Fruit fly (Drosophila melanogaster) whole organism, prepupa: ENCODE results near the gene CG9951.

Experiments used
- Blimp-1 ChIP-seq: fragments of 200-800 bp; sonication (Bioruptor generic); optimal IDR thresholded peaks from 3 replicates; lab custom pipeline; 2017; ENCODE audit warnings: missing biosample characterization, missing genetic modification characterization, mild to moderate bottlenecking, moderate library complexity, missing genetic modification reagents
- CG11294 ChIP-seq: fragments of 200-800 bp; sonication (Bioruptor generic); IDR thresholded peaks from 2 replicates; pipeline ENCODE4 v1.3.6; 2022; ENCODE audit warnings: missing biosample characterization, missing genetic modification characterization
- CG15336 ChIP-seq: fragments of 200-800 bp; sonication (Bioruptor generic); IDR thresholded peaks from 2 replicates; pipeline ENCODE4 v1.3.6; 2022; ENCODE audit warnings: missing biosample characterization, missing genetic modification characterization
- CG1621 ChIP-seq: fragments of 200-800 bp; sonication (Bioruptor generic); optimal IDR thresholded peaks from 3 replicates; lab custom pipeline; 2018; ENCODE audit warnings: missing biosample characterization, mild to moderate bottlenecking, missing genetic modification characterization
- CG3032 ChIP-seq: fragments of 200-800 bp; optimal IDR thresholded peaks from 2 replicates; lab custom pipeline; 2019; ENCODE audit warnings: missing biosample characterization, mild to moderate bottlenecking, missing genetic modification characterization, moderate library complexity
- CG32006 ChIP-seq: fragments of 200-800 bp; sonication (Bioruptor generic); optimal IDR thresholded peaks from 3 replicates; lab custom pipeline; 2017; ENCODE audit warnings: missing biosample characterization, mild to moderate bottlenecking, missing genetic modification characterization
- CG3919 ChIP-seq: fragments of 200-800 bp; sonication (Bioruptor generic); optimal IDR thresholded peaks from 3 replicates; lab custom pipeline; 2016; ENCODE audit warnings: missing biosample characterization, missing genetic modification characterization
- CG4318 ChIP-seq: fragments of 200-800 bp; sonication (Bioruptor generic); optimal IDR thresholded peaks from 3 replicates; lab custom pipeline; 2017; ENCODE audit warnings: missing biosample characterization, mild to moderate bottlenecking, missing genetic modification characterization
- CG6163 ChIP-seq: fragments of 200-800 bp; sonication (Bioruptor generic); IDR thresholded peaks from 3 replicates; pipeline ENCODE4 v1.3.6; 2022; ENCODE audit warnings: missing biosample characterization, missing genetic modification characterization
- CG6808 ChIP-seq: fragments of 200-800 bp; sonication (Bioruptor generic); optimal IDR thresholded peaks from 3 replicates; lab custom pipeline; 2017; ENCODE audit warnings: missing biosample characterization, missing genetic modification characterization, mild to moderate bottlenecking, moderate library complexity, missing genetic modification reagents
- CG6854 ChIP-seq: fragments of 200-800 bp; sonication (Bioruptor generic); optimal IDR thresholded peaks from 2 replicates; lab custom pipeline; 2017; ENCODE audit warnings: missing biosample characterization, mild to moderate bottlenecking, missing genetic modification characterization
- CG8119 ChIP-seq: fragments of 200-800 bp; sonication (Bioruptor generic); IDR thresholded peaks from 3 replicates; pipeline ENCODE4 v1.3.6; 2022; ENCODE audit warnings: missing biosample characterization, missing genetic modification characterization
- CG8319 ChIP-seq: fragments of 200-800 bp; sonication (Bioruptor generic); optimal IDR thresholded peaks from 3 replicates; lab custom pipeline; 2016; ENCODE audit warnings: missing biosample characterization, missing genetic modification characterization
- Eip75B ChIP-seq: fragments of 200-800 bp; sonication (Bioruptor generic); optimal IDR thresholded peaks from 3 replicates; lab custom pipeline; 2016; ENCODE audit warnings: missing biosample characterization, missing genetic modification characterization
- Eip78C ChIP-seq: fragments of 200-800 bp; sonication (Bioruptor generic); peaks from one replicate; lab custom pipeline; 2016; ENCODE audit warnings: missing biosample characterization, missing genetic modification characterization
- Eip93F ChIP-seq: fragments of 200-800 bp; sonication (Bioruptor generic); optimal IDR thresholded peaks from 2 replicates; lab custom pipeline; 2016; ENCODE audit warnings: missing biosample characterization, mild to moderate bottlenecking, missing genetic modification characterization
- Ets21C ChIP-seq: fragments of 200-800 bp; sonication (Bioruptor generic); optimal IDR thresholded peaks from 3 replicates; lab custom pipeline; 2016; ENCODE audit warnings: missing biosample characterization, missing genetic modification characterization
- Ets96B ChIP-seq: fragments of 200-800 bp; optimal IDR thresholded peaks from 2 replicates; lab custom pipeline; 2019; ENCODE audit warnings: missing biosample characterization, mild to moderate bottlenecking, missing genetic modification characterization, moderate library complexity
- Gug ChIP-seq: fragments of 200-800 bp; sonication (Bioruptor generic); IDR thresholded peaks from 2 replicates; pipeline ENCODE4 v1.3.6; 2022; ENCODE audit warnings: missing biosample characterization, missing genetic modification characterization
- Hr39 ChIP-seq: fragments of 200-800 bp; sonication (Bioruptor generic); optimal IDR thresholded peaks from 2 replicates; lab custom pipeline; 2016; ENCODE audit warnings: missing biosample characterization, missing genetic modification characterization
- Hr4 ChIP-seq: fragments of 200-800 bp; sonication (Bioruptor generic); optimal IDR thresholded peaks from 3 replicates; lab custom pipeline; 2016; ENCODE audit warnings: missing biosample characterization, missing genetic modification characterization
- Lpt ChIP-seq: fragments of 200-800 bp; sonication (Bioruptor generic); optimal IDR thresholded peaks from 3 replicates; lab custom pipeline; 2016; ENCODE audit warnings: missing biosample characterization, missing genetic modification characterization
- OdsH ChIP-seq: fragments of 200-800 bp; sonication (Bioruptor generic); optimal IDR thresholded peaks from 3 replicates; lab custom pipeline; 2016; ENCODE audit warnings: missing biosample characterization, missing genetic modification characterization
- Sox102F ChIP-seq: fragments of 200-800 bp; sonication (Bioruptor generic); optimal IDR thresholded peaks from 2 replicates; lab custom pipeline; 2016; ENCODE audit warnings: missing biosample characterization, mild to moderate bottlenecking, missing genetic modification characterization
- Sox14 ChIP-seq: fragments of 200-800 bp; sonication (Bioruptor generic); optimal IDR thresholded peaks from 3 replicates; lab custom pipeline; 2016; ENCODE audit warnings: missing biosample characterization, missing genetic modification characterization
- achi ChIP-seq: fragments of 200-800 bp; sonication (Bioruptor generic); optimal IDR thresholded peaks from 3 replicates; lab custom pipeline; 2016; ENCODE audit warnings: missing biosample characterization, missing genetic modification characterization
- acj6 ChIP-seq: fragments of 200-800 bp; sonication (Bioruptor generic); optimal IDR thresholded peaks from 3 replicates; lab custom pipeline; 2016; ENCODE audit warnings: missing biosample characterization, missing genetic modification characterization
- dac ChIP-seq: fragments of 200-800 bp; sonication (Bioruptor generic); optimal IDR thresholded peaks from 2 replicates; lab custom pipeline; 2017; ENCODE audit warnings: missing biosample characterization, mild to moderate bottlenecking, missing genetic modification characterization
- dsx ChIP-seq: fragments of 200-800 bp; optimal IDR thresholded peaks from 3 replicates; lab custom pipeline; 2019; ENCODE audit warnings: missing biosample characterization, mild to moderate bottlenecking, missing genetic modification characterization, moderate library complexity; ENCODE audit not compliant: poor library complexity, severe bottlenecking
- eg ChIP-seq: fragments of 200-800 bp; sonication (Bioruptor generic); IDR thresholded peaks from 3 replicates; pipeline ENCODE4 v1.3.6; 2022; ENCODE audit warnings: missing biosample characterization, missing genetic modification characterization
- fd59A ChIP-seq: fragments of 200-800 bp; sonication (Bioruptor generic); optimal IDR thresholded peaks from 2 replicates; lab custom pipeline; 2017; ENCODE audit warnings: missing biosample characterization, mild to moderate bottlenecking, missing genetic modification characterization, missing genetic modification reagents
- fd85E ChIP-seq: fragments of 200-800 bp; sonication (Bioruptor generic); optimal IDR thresholded peaks from 3 replicates; lab custom pipeline; 2016; ENCODE audit warnings: missing biosample characterization, missing genetic modification characterization
- fkh ChIP-seq: fragments of 200-800 bp; sonication (Bioruptor generic); optimal IDR thresholded peaks from 3 replicates; lab custom pipeline; 2017; ENCODE audit warnings: missing biosample characterization, mild to moderate bottlenecking, missing genetic modification characterization, moderate library complexity
- lz ChIP-seq: fragments of 200-800 bp; sonication (Bioruptor generic); optimal IDR thresholded peaks from 3 replicates; lab custom pipeline; 2016; ENCODE audit warnings: missing biosample characterization, missing genetic modification characterization
- net ChIP-seq: fragments of 200-800 bp; sonication (Bioruptor generic); optimal IDR thresholded peaks from 3 replicates; lab custom pipeline; 2016; ENCODE audit warnings: missing biosample characterization, missing genetic modification characterization
- salr ChIP-seq, 2 experiments: fragments of 200-800 bp; sonication (Bioruptor generic); optimal IDR thresholded peaks; 3 replicates each; lab custom pipeline; 2016 to 2018; ENCODE audit warnings: missing biosample characterization in 2 of 2, missing genetic modification characterization in 2 of 2, mild to moderate bottlenecking in 1 of 2
- spab ChIP-seq: fragments of 200-800 bp; sonication (Bioruptor generic); optimal IDR thresholded peaks from 2 replicates; lab custom pipeline; 2017; ENCODE audit warnings: missing biosample characterization, mild to moderate bottlenecking, missing genetic modification characterization, missing genetic modification reagents
- ss ChIP-seq, 2 experiments: fragments of 200-800 bp; sonication (Bioruptor generic); optimal IDR thresholded peaks; 2 replicates in 1 of 2; 3 replicates in 1 of 2; lab custom pipeline; 2017 to 2018; ENCODE audit warnings: mild to moderate bottlenecking in 2 of 2, missing biosample characterization in 2 of 2, missing genetic modification characterization in 2 of 2, moderate library complexity in 1 of 2
- svp ChIP-seq: fragments of 200-800 bp; sonication (Bioruptor generic); peaks from one replicate; lab custom pipeline; 2016; ENCODE audit warnings: missing biosample characterization, missing genetic modification characterization

Gene CG9951

DNA sequence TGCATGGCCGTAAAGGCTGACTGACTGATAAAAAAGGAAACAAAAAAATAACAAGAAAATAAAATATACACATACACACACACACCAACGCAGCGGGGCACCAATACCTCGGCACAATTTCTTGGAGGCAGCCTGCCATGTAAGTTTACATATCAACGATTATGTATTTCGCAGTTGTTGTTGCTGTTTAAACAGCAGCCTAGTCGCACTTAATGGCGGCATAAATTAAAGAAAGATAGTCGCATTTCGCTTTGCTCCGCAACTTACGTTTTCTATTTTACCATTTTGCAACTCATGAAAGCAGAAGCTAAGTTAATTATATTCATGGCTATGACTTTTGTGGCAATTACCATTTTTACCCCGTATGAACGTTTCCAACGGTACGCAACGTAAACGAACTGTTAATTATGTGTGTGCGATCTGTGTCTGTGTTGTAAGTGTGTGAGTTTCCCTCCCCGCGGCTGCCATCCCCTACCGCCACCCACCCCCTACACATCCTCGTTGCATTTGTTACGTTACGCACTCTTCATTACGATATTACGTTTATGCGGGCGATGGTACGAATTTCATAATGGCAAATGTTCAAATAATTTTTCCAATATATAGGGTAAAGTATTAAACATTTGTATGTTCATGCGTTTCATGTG, 8.5 kb upstream of the CG9951 start:
- no peak for TF ChIP-seq CG32006 (GFP tag; lab: Kevin White, UChicago)
- TF ChIP-seq ss (GFP tag; optimal IDR thresholded peaks at IDR 0.05; lab: Kevin White, UChicago), result peak; percentile 69 to 80
- 0 out of 3 replicates have a peak, but pooled peaks have one; percentile 39 for TF ChIP-seq CG6163 (GFP tag; lab: Robert Waterston, UW)
- no peak for TF ChIP-seq acj6
- TF ChIP-seq CG8119 (GFP tag; lab: Robert Waterston, UW), result peak; percentile 26; the same call in 1 of the 3 replicates
- TF ChIP-seq Ets21C (GFP tag; lab: Kevin White, UChicago), result no peak
- TF ChIP-seq net (GFP tag; lab: Kevin White, UChicago), result no peak
- TF ChIP-seq Eip75B (GFP tag; lab: Kevin White, UChicago), result no peak
- TF ChIP-seq salr (GFP tag; optimal IDR thresholded peaks at IDR 0.05; lab: Kevin White, UChicago), result peak in 1 of 2 experiments; percentile 4
- no peak for TF ChIP-seq Sox102F (GFP tag; lab: Kevin White, UChicago)
- peak; percentile 72 for TF ChIP-seq CG6808 (GFP tag; lab: Kevin White, UChicago)
- TF ChIP-seq OdsH (GFP tag; lab: Kevin White, UChicago), result no peak
- peak; percentile 49 for TF ChIP-seq spab (GFP tag; lab: Kevin White, UChicago)
- TF ChIP-seq fd85E (GFP tag; lab: Kevin White, UChicago), result no peak
- TF ChIP-seq lz (GFP tag; lab: Kevin White, UChicago), result no peak
- TF ChIP-seq achi (GFP tag; lab: Kevin White, UChicago), result no peak
- TF ChIP-seq Hr4, result no peak
- no peak for TF ChIP-seq fd59A (GFP tag; lab: Kevin White, UChicago)
- TF ChIP-seq Ets96B, result peak; percentile 47
- peak; percentile 73 for TF ChIP-seq Eip78C (GFP tag; lab: Kevin White, UChicago)
- no peak for TF ChIP-seq dac (GFP tag; lab: Kevin White, UChicago)
- no peak for TF ChIP-seq Gug
- TF ChIP-seq CG1621 (tag; lab: Kevin White, UChicago), result peak; percentile 0
- TF ChIP-seq svp, result no peak
- no peak for TF ChIP-seq CG3919
- no peak for TF ChIP-seq fkh (GFP tag; lab: Kevin White, UChicago)
- TF ChIP-seq Sox14 (GFP tag; lab: Kevin White, UChicago), result peak; percentile 27
- no peak for TF ChIP-seq Lpt (GFP tag; lab: Kevin White, UChicago)
- TF ChIP-seq CG15336 (GFP tag; lab: Robert Waterston, UW), result no peak
- peak; percentile 44 for TF ChIP-seq CG3032
- no peak for TF ChIP-seq CG11294 (GFP tag; lab: Robert Waterston, UW)
- TF ChIP-seq Hr39 (GFP tag; lab: Kevin White, UChicago), result no peak
- TF ChIP-seq eg (GFP tag; lab: Robert Waterston, UW), result no peak

dm6 chr3L:16855287-16855686, 7.7 kb upstream of the CG9951 start:
- no peak for TF ChIP-seq CG4318
- TF ChIP-seq lz (GFP tag; lab: Kevin White, UChicago), result no peak
- no peak for TF ChIP-seq CG3032
- TF ChIP-seq Lpt (GFP tag; lab: Kevin White, UChicago), result no peak
- no peak for TF ChIP-seq dac (GFP tag; lab: Kevin White, UChicago)
- TF ChIP-seq Blimp-1, result no peak
- no peak for TF ChIP-seq Eip93F (GFP tag; lab: Kevin White, UChicago)
- no peak for TF ChIP-seq Sox102F (GFP tag; lab: Kevin White, UChicago)
- no peak for TF ChIP-seq fkh (GFP tag; lab: Kevin White, UChicago)
- no peak for TF ChIP-seq eg (GFP tag; lab: Robert Waterston, UW)
- no peak for TF ChIP-seq CG6854 (GFP tag; lab: Kevin White, UChicago)
- no peak for TF ChIP-seq CG6808 (GFP tag; lab: Kevin White, UChicago)
- TF ChIP-seq Eip75B (GFP tag; lab: Kevin White, UChicago), result no peak
- TF ChIP-seq CG8119 (GFP tag; lab: Robert Waterston, UW), result no peak
- no peak for TF ChIP-seq dsx
- TF ChIP-seq CG8319 (GFP tag; lab: Kevin White, UChicago), result no peak
- TF ChIP-seq, all 60 proteins: peak for 0
